Worm (Caenorhabditis elegans) whole organism, young adult: ENCODE measurements around the gene F59A6.10.
A peak's percentile ranks its signal among the peaks of the same experiment; 100 is the strongest.

Experiments
- B0035.1 ChIP-seq: sonication (generic microtip); optimal IDR thresholded peaks from 2 replicates; lab custom pipeline; 2016; ENCODE audit warnings: missing genetic modification characterization, mild to moderate bottlenecking, missing compliant biosample characterization, missing genotype, missing genetic modification reagents
- B0261.1 ChIP-seq: sonication (generic microtip); optimal IDR thresholded peaks from 2 replicates; lab custom pipeline; 2016; ENCODE audit warnings: mild to moderate bottlenecking, missing genetic modification characterization, moderate library complexity, missing compliant biosample characterization
- C06A6.2 ChIP-seq: fragments of 200-800 bp; sonication (Bioruptor generic); conservative IDR thresholded peaks from 2 replicates; pipeline ENCODE4 v1.3.6; 2022; ENCODE audit warnings: missing genetic modification characterization, missing compliant biosample characterization
- D2030.7 ChIP-seq: fragments of 200-800 bp; sonication (Bioruptor generic); IDR thresholded peaks from 2 replicates; pipeline ENCODE4 v1.3.6; 2022; ENCODE audit warnings: missing genetic modification reagents, missing genetic modification characterization, missing compliant biosample characterization
- F52B5.7 ChIP-seq: sonication (generic microtip); optimal IDR thresholded peaks from 2 replicates; lab custom pipeline; 2016; ENCODE audit warnings: mild to moderate bottlenecking, missing genetic modification characterization, missing compliant biosample characterization
- Y53F4B.3 ChIP-seq: fragments of 200-800 bp; sonication (Bioruptor generic); IDR thresholded peaks from 2 replicates; pipeline ENCODE4 v1.3.6; 2022; ENCODE audit warnings: missing genetic modification reagents, missing genetic modification characterization, missing compliant biosample characterization
- aptf-2 ChIP-seq: fragments of 200-800 bp; sonication (Bioruptor generic); conservative IDR thresholded peaks from 2 replicates; pipeline ENCODE4 v1.3.6; 2022; ENCODE audit warnings: missing genetic modification reagents, missing genetic modification characterization, missing compliant biosample characterization
- athp-1 ChIP-seq: sonication (generic microtip); optimal IDR thresholded peaks from 2 replicates; lab custom pipeline; 2017; ENCODE audit warnings: mild to moderate bottlenecking, missing genetic modification characterization, missing compliant biosample characterization
- attf-5 ChIP-seq: fragments of 200-800 bp; sonication (Bioruptor generic); optimal IDR thresholded peaks from 2 replicates; lab custom pipeline; 2018; ENCODE audit warnings: mild to moderate bottlenecking, missing genetic modification characterization, missing compliant biosample characterization
- bed-1 ChIP-seq: fragments of 200-800 bp; sonication (Bioruptor generic); IDR thresholded peaks from 2 replicates; pipeline ENCODE4 v1.3.6; 2022; ENCODE audit warnings: missing genetic modification reagents, missing genetic modification characterization, missing compliant biosample characterization
- bed-2 ChIP-seq: fragments of 200-800 bp; sonication (Bioruptor generic); IDR thresholded peaks from 2 replicates; pipeline ENCODE4 v1.3.6; 2022; ENCODE audit warnings: missing genetic modification reagents, missing genetic modification characterization, missing compliant biosample characterization
- cebp-1 ChIP-seq, 2 experiments: fragments of 200-800 bp in 1 of 2; sonication (Bioruptor generic) in 1 of 2; sonication (generic microtip) in 1 of 2; IDR thresholded peaks in 1 of 2; optimal IDR thresholded peaks in 1 of 2; 2 replicates each; pipeline versions ENCODE4 v1.3.6 to Lab custom; 2017 to 2022; ENCODE audit warnings: missing compliant biosample characterization in 2 of 2, missing genetic modification characterization in 2 of 2, mild to moderate bottlenecking in 1 of 2, missing genetic modification reagents in 1 of 2, moderate library complexity in 1 of 2
- ceh-100 ChIP-seq: fragments of 200-800 bp; sonication (Bioruptor generic); IDR thresholded peaks from 2 replicates; pipeline ENCODE4 v1.3.6; 2022; ENCODE audit warnings: missing genetic modification reagents, missing genetic modification characterization, missing compliant biosample characterization
- ceh-27 ChIP-seq: fragments of 200-800 bp; sonication (Bioruptor generic); optimal IDR thresholded peaks from 2 replicates; lab custom pipeline; 2018; ENCODE audit warnings: mild to moderate bottlenecking, missing genetic modification characterization, moderate library complexity, missing compliant biosample characterization
- ceh-58 ChIP-seq: fragments of 200-800 bp; sonication (Bioruptor generic); IDR thresholded peaks from 2 replicates; pipeline ENCODE4 v1.3.6; 2022; ENCODE audit warnings: missing genetic modification characterization, missing compliant biosample characterization
- egl-18 ChIP-seq: fragments of 200-800 bp; sonication (Bioruptor generic); IDR thresholded peaks from 2 replicates; pipeline ENCODE4 v1.3.6; 2022; ENCODE audit warnings: missing genetic modification reagents, missing genetic modification characterization, missing compliant biosample characterization
- egl-44 ChIP-seq: fragments of 200-800 bp; sonication (Bioruptor generic); IDR thresholded peaks from 2 replicates; pipeline ENCODE4 v1.3.6; 2022; ENCODE audit warnings: missing genetic modification reagents, missing genetic modification characterization, missing compliant biosample characterization
- egrh-3 ChIP-seq: fragments of 200-800 bp; sonication (Bioruptor generic); IDR thresholded peaks from 2 replicates; pipeline ENCODE4 v1.3.6; 2022; ENCODE audit warnings: missing genetic modification reagents, missing genetic modification characterization, missing compliant biosample characterization
- fkh-3 ChIP-seq: sonication (generic microtip); optimal IDR thresholded peaks from 2 replicates; lab custom pipeline; 2016; ENCODE audit warnings: mild to moderate bottlenecking, missing genetic modification characterization, missing compliant biosample characterization
- gei-17 ChIP-seq: fragments of 200-800 bp; sonication (Bioruptor generic); optimal IDR thresholded peaks from 2 replicates; lab custom pipeline; 2018; ENCODE audit warnings: mild to moderate bottlenecking, missing genetic modification characterization, missing compliant biosample characterization
- him-1 ChIP-seq: sonication (generic microtip); optimal IDR thresholded peaks from 2 replicates; lab custom pipeline; 2016; ENCODE audit warnings: missing genotype, missing genetic modification reagents, missing genetic modification characterization, missing compliant biosample characterization
- hmg-1.2 ChIP-seq: fragments of 200-800 bp; sonication (Bioruptor generic); IDR thresholded peaks from 2 replicates; pipeline ENCODE4 v1.3.6; 2022; ENCODE audit warnings: missing genetic modification reagents, missing genetic modification characterization, missing compliant biosample characterization
- hmg-20 ChIP-seq: fragments of 200-800 bp; sonication (Bioruptor generic); IDR thresholded peaks from 2 replicates; pipeline ENCODE4 v1.3.6; 2022; ENCODE audit warnings: missing genetic modification reagents, missing genetic modification characterization, missing compliant biosample characterization
- lag-1 ChIP-seq: fragments of 200-800 bp; sonication (Bioruptor generic); IDR thresholded peaks from 2 replicates; pipeline ENCODE4 v1.3.6; 2022; ENCODE audit warnings: missing genetic modification reagents, missing genetic modification characterization, missing compliant biosample characterization
- lin-26 ChIP-seq: fragments of 200-800 bp; sonication (Bioruptor generic); IDR thresholded peaks from 2 replicates; pipeline ENCODE4 v1.3.6; 2022; ENCODE audit warnings: missing genetic modification reagents, missing genetic modification characterization, missing compliant biosample characterization
- lin-40 ChIP-seq: sonication (generic microtip); optimal IDR thresholded peaks from 2 replicates; lab custom pipeline; 2016; ENCODE audit warnings: missing genetic modification characterization, mild to moderate bottlenecking, missing compliant biosample characterization, missing genotype, missing genetic modification reagents
- lsl-1 ChIP-seq: fragments of 200-800 bp; sonication (Bioruptor generic); optimal IDR thresholded peaks from 2 replicates; lab custom pipeline; 2018; ENCODE audit warnings: mild to moderate bottlenecking, missing genetic modification characterization, moderate library complexity, missing compliant biosample characterization
- lsy-27 ChIP-seq: sonication (generic microtip); optimal IDR thresholded peaks from 2 replicates; lab custom pipeline; 2017; ENCODE audit warnings: missing genetic modification characterization, mild to moderate bottlenecking, missing compliant biosample characterization, antibody characterized with exemption, missing genotype, borderline replicate concordance; ENCODE audit not compliant: insufficient read depth
- madf-8 ChIP-seq: fragments of 200-800 bp; sonication (Bioruptor generic); conservative IDR thresholded peaks from 2 replicates; pipeline ENCODE4 v1.3.6; 2022; ENCODE audit warnings: missing genetic modification reagents, missing genetic modification characterization, missing compliant biosample characterization
- mel-28 ChIP-seq: sonication (generic microtip); optimal IDR thresholded peaks from 2 replicates; lab custom pipeline; 2016; ENCODE audit warnings: borderline replicate concordance, mild to moderate bottlenecking, missing genetic modification characterization, missing compliant biosample characterization
- nfyb-1 ChIP-seq: fragments of 200-800 bp; sonication (Bioruptor generic); IDR thresholded peaks from 2 replicates; pipeline ENCODE4 v1.3.6; 2022; ENCODE audit warnings: missing genetic modification reagents, missing genetic modification characterization, missing compliant biosample characterization
- nhr-120 ChIP-seq: fragments of 200-800 bp; sonication (Bioruptor generic); IDR thresholded peaks from 2 replicates; pipeline ENCODE4 v1.3.6; 2022; ENCODE audit warnings: missing genetic modification characterization, missing compliant biosample characterization
- nhr-179 ChIP-seq: sonication (generic microtip); optimal IDR thresholded peaks from 2 replicates; lab custom pipeline; 2016; ENCODE audit warnings: mild to moderate bottlenecking, missing genetic modification characterization, missing compliant biosample characterization
- nhr-27 ChIP-seq: fragments of 200-800 bp; sonication (Bioruptor generic); optimal IDR thresholded peaks from 2 replicates; lab custom pipeline; 2018; ENCODE audit warnings: mild to moderate bottlenecking, missing genetic modification characterization, moderate library complexity, missing compliant biosample characterization
- pha-4 ChIP-seq: fragments of 150-350 bp; sonication (generic microtip); optimal IDR thresholded peaks from 2 replicates; lab custom pipeline; 2014; ENCODE audit warnings: missing biosample characterization, missing genetic modification reagents, missing genetic modification characterization
- snpc-1.3 ChIP-seq: sonication (generic microtip); optimal IDR thresholded peaks from 2 replicates; lab custom pipeline; 2017; ENCODE audit warnings: missing genetic modification characterization, mild to moderate bottlenecking, missing compliant biosample characterization, antibody characterized with exemption, moderate library complexity, missing genotype, missing genetic modification reagents; ENCODE audit not compliant: insufficient read depth
- snpc-3.4 ChIP-seq: sonication (generic microtip); optimal IDR thresholded peaks from 2 replicates; lab custom pipeline; 2017; ENCODE audit warnings: missing genetic modification characterization, mild to moderate bottlenecking, missing compliant biosample characterization, antibody characterized with exemption, moderate library complexity, missing genotype, missing genetic modification reagents
- tbx-9 ChIP-seq: sonication (generic microtip); optimal IDR thresholded peaks from 2 replicates; lab custom pipeline; 2016; ENCODE audit warnings: borderline replicate concordance, missing genetic modification characterization, inconsistent platforms, missing compliant biosample characterization
- tlf-1 ChIP-seq: fragments of 200-800 bp; sonication (Bioruptor generic); optimal IDR thresholded peaks from 2 replicates; lab custom pipeline; 2018; ENCODE audit warnings: mild to moderate bottlenecking, missing genetic modification characterization, missing compliant biosample characterization
- unc-130 ChIP-seq: sonication (generic microtip); optimal IDR thresholded peaks from 2 replicates; lab custom pipeline; 2016; ENCODE audit warnings: missing genetic modification reagents, missing genetic modification characterization, missing compliant biosample characterization
- unc-62 ChIP-seq: fragments of 150-350 bp; optimal IDR thresholded peaks from 2 replicates; lab custom pipeline; 2014; ENCODE audit warnings: missing biosample characterization, missing genetic modification reagents, missing genetic modification characterization
- xnd-1 ChIP-seq: sonication (generic microtip); optimal IDR thresholded peaks from 2 replicates; lab custom pipeline; 2016; ENCODE audit warnings: missing genotype, missing genetic modification reagents, missing genetic modification characterization, missing compliant biosample characterization

Gene F59A6.10

ce11 chrII:5047279-5047678 is 43.5 kb downstream of the F59A6.10 start:
- TF ChIP-seq B0035.1 (tag; lab: Kevin White, UChicago) (no peak), hmg-1.2 (peak; percentile 70; the same call in 1 of the 2 replicates), cebp-1 (GFP tag; IDR thresholded peaks at IDR 0.05; lab: Robert Waterston, UW) (no peak), cebp-1 (tag; optimal IDR thresholded peaks at IDR 0.05; lab: Kevin White, UChicago) (peak; percentile 19)
- TF ChIP-seq, all 124 proteins: peak for 2

DNA sequence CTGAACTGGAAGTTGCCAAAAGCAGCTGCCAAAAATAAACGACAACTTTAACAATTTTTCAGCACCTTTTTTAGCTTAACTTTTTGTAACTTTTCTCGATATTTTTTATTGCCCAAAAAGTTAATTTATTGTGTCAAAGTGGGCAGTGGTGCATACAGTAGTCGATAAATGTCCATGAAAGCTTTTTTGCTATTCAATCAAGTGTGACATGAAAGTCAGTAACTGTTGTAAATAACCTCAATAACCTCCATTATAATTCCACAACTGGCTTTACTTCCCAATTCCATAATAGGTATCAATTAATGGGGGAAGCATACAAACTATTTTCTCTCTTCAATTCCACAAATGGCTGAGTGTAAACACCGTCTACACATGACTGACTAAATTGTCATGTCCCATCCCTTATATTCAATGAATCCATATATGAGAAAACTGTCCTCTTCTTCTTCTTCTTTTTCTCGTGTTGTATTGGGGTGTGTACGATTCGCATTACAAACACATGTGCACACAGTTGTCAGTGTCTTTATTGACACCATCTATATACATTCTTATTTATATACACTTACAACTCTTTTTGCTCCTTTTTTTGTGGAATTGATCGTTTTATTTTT is 44.5 kb downstream of the F59A6.10 start:
- TF ChIP-seq nhr-120 (GFP tag; lab: Robert Waterston, UW): no peak
- no peak for TF ChIP-seq D2030.7 (GFP tag; lab: Robert Waterston, UW)
- TF ChIP-seq mel-28 (tag; lab: Kevin White, UChicago): no peak
- TF ChIP-seq lin-26 (GFP tag; lab: Robert Waterston, UW): no peak
- no peak for TF ChIP-seq attf-5
- no peak for TF ChIP-seq xnd-1 (tag; lab: Kevin White, UChicago)
- TF ChIP-seq ceh-100 (GFP tag; lab: Robert Waterston, UW): no peak
- no peak for TF ChIP-seq egl-44
- no peak for TF ChIP-seq hmg-1.2
- TF ChIP-seq him-1 (tag; lab: Kevin White, UChicago): no peak
- TF ChIP-seq unc-130 (GFP tag; lab: Kevin White, UChicago): no peak
- no peak for TF ChIP-seq F52B5.7 (tag; lab: Kevin White, UChicago)
- no peak for TF ChIP-seq B0261.1 (tag; lab: Kevin White, UChicago)
- no peak for TF ChIP-seq gei-17 (GFP tag; lab: Kevin White, UChicago)
- TF ChIP-seq bed-2 (GFP tag; lab: Robert Waterston, UW): no peak
- TF ChIP-seq tlf-1 (GFP tag; lab: Kevin White, UChicago): no peak
- no peak for TF ChIP-seq lsy-27
- no peak for TF ChIP-seq Y53F4B.3 (GFP tag; lab: Robert Waterston, UW)
- TF ChIP-seq fkh-3 (tag; lab: Kevin White, UChicago): no peak
- TF ChIP-seq aptf-2 (GFP tag; lab: Robert Waterston, UW): no peak

DNA sequence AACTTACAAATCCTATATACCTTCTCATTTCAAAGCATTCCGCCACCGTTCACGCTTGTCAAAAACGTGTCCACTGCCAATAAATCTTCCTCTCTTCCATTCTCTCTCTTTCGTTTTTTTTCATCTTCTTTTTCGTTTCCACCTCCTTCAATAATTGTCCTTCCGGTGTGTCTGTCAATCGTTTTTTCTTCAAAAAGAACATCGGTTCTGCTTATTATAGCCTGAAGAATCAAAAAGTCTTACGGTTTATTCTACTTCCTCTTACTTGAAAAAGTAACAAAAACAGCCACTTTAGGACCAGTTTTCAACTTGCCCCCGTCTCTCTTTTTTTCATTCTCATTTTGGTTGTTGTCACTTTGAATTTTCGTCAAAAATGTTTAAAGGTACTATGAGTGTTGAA is 45.5 kb downstream of the F59A6.10 start:
- peak; percentile 47 for TF ChIP-seq ceh-27 (GFP tag; lab: Kevin White, UChicago)
- peak; percentile 37 for TF ChIP-seq unc-62
- peak; percentile 45 for TF ChIP-seq lin-40
- no peak for TF ChIP-seq lag-1

- no peak for TF ChIP-seq unc-62
- TF ChIP-seq hmg-20 (GFP tag; lab: Robert Waterston, UW): no peak
Observed at ce11 chrII:5049865-5050342, 46.1 kb downstream of the F59A6.10 start, which contains the start of gene F33G12.6. Gene F33G12.6, plus strand, starts transcription at chrII:5049915.

DNA sequence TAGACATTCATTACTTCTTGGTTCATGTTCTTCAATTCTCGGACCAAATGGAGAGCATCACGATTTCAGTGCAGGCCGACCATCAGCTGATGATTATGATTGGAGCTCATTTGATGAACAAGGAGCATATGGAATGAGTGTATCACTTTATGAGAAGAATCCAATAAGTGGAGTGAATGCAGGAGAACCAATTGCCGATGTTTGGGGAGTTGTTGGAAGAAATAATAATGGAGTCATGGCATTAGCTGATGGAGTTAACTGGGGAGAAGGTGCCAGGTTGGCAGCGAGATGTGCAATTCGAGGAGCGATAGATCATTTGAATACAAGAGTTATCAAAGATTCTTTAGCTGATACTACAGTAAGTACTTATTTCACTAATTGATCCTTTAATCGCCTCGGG is 47.0 kb downstream of the F59A6.10 start:
- TF ChIP-seq nfyb-1 (GFP tag; lab: Robert Waterston, UW): no peak
- no peak for TF ChIP-seq athp-1 (tag; lab: Kevin White, UChicago)
- no peak for TF ChIP-seq tbx-9 (tag; lab: Kevin White, UChicago)
- TF ChIP-seq madf-8 (GFP tag; lab: Robert Waterston, UW): no peak
- TF ChIP-seq nhr-179: no peak
- no peak for TF ChIP-seq pha-4 (tag; lab: Kevin White, UChicago)
- TF ChIP-seq lsl-1 (GFP tag; lab: Kevin White, UChicago): no peak
- TF ChIP-seq egl-18 (GFP tag; lab: Robert Waterston, UW): no peak
- no peak for TF ChIP-seq ceh-58 (GFP tag; lab: Robert Waterston, UW)
- no peak for TF ChIP-seq bed-1 (GFP tag; lab: Robert Waterston, UW)
- no peak for TF ChIP-seq C06A6.2 (GFP tag; lab: Robert Waterston, UW)
- no peak for TF ChIP-seq nhr-27 (tag; lab: Kevin White, UChicago)
- no peak for TF ChIP-seq snpc-1.3
- no peak for TF ChIP-seq ceh-100 (GFP tag; lab: Robert Waterston, UW)
- TF ChIP-seq snpc-3.4 (tag; lab: Kevin White, UChicago): no peak
- no peak for TF ChIP-seq egrh-3
